Worm (Caenorhabditis elegans): ENCODE measurements around the gene twk-45.

DNA sequence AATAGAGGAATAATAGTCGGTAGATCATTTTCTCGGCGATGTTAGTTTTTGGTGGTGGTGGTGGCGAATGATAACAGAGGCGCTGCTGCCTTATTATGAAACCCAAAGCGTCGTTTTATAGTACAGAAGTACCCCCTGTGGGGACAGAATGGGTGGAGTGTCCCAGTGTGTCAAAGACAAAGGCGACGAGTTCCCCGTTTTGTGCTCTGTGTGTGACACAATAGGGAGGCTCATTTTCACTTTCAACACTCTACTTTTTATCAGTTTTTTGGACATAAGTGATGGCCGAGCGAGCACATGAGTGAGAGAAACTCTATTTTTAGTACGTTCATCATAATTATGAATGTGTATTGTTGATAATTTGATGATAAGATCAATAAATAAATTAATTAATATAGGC, 41.0 kb downstream of the twk-45 start, which contains the start of gene pho-9:
- TF ChIP-seq snpc-4 (tag; optimal IDR thresholded peaks at IDR 0.05) = no peak
- no peak for TF ChIP-seq lin-13 (GFP tag; optimal IDR thresholded peaks at IDR 0.05)
- TF ChIP-seq nhr-6 (tag; optimal IDR thresholded peaks at IDR 0.05) = no peak
- no peak for TF ChIP-seq ZK546.5 (tag; optimal IDR thresholded peaks at IDR 0.05)
- no peak for TF ChIP-seq unc-55 (GFP tag; optimal IDR thresholded peaks at IDR 0.05)
- TF ChIP-seq nhr-25 (tag; optimal IDR thresholded peaks at IDR 0.05) = no peak
- no peak for TF ChIP-seq dmd-4 (tag; optimal IDR thresholded peaks at IDR 0.05)
- no peak for TF ChIP-seq egl-27 (tag; optimal IDR thresholded peaks at IDR 0.05)
- no peak for TF ChIP-seq elt-1 (tag; optimal IDR thresholded peaks at IDR 0.05)

All from whole organism, L2 larva.